Fruit fly (Drosophila melanogaster) whole organism, embryonic: ENCODE results near the gene Pp1-87B.

Source experiments
- Antp ChIP-seq: fragments of 200-800 bp; sonication (Bioruptor generic); optimal IDR thresholded peaks from 3 replicates; lab custom pipeline; 2016; ENCODE audit warnings: missing biosample characterization, missing genetic modification characterization
- Asciz ChIP-seq: fragments of 200-800 bp; sonication (Bioruptor generic); optimal IDR thresholded peaks from 2 replicates; lab custom pipeline; 2017; ENCODE audit warnings: missing biosample characterization, mild to moderate bottlenecking, missing genetic modification characterization, missing genetic modification reagents
- Atf3 ChIP-seq: fragments of 200-800 bp; sonication (Bioruptor generic); optimal IDR thresholded peaks from 3 replicates; lab custom pipeline; 2016; ENCODE audit warnings: missing biosample characterization, missing genetic modification characterization
- Bteb2 ChIP-seq: fragments of 200-800 bp; sonication (Bioruptor generic); optimal IDR thresholded peaks from 2 replicates; lab custom pipeline; 2016; ENCODE audit warnings: missing biosample characterization, missing genetic modification characterization
- C15 ChIP-seq: fragments of 200-800 bp; sonication (Bioruptor generic); IDR thresholded peaks from 3 replicates; pipeline ENCODE4 v1.3.6; 2022; ENCODE audit warnings: missing biosample characterization, missing genetic modification characterization
- CG10543 ChIP-seq: fragments of 200-800 bp; sonication (Bioruptor generic); optimal IDR thresholded peaks from 3 replicates; lab custom pipeline; 2017; ENCODE audit warnings: missing biosample characterization, mild to moderate bottlenecking, missing genetic modification characterization, moderate library complexity
- CG14667 ChIP-seq: fragments of 200-800 bp; sonication (Bioruptor generic); IDR thresholded peaks from 2 replicates; pipeline ENCODE4 v1.3.6; 2022; ENCODE audit warnings: missing biosample characterization, missing genetic modification characterization
- CG1602 ChIP-seq: fragments of 200-800 bp; sonication (Bioruptor generic); optimal IDR thresholded peaks from 3 replicates; lab custom pipeline; 2016; ENCODE audit warnings: missing biosample characterization, missing genetic modification characterization
- CG1603 ChIP-seq: fragments of 200-800 bp; sonication (Bioruptor generic); optimal IDR thresholded peaks from 2 replicates; lab custom pipeline; 2019; ENCODE audit warnings: missing biosample characterization, mild to moderate bottlenecking, missing genetic modification characterization, moderate library complexity
- CG17385 ChIP-seq: fragments of 200-800 bp; sonication (Bioruptor generic); optimal IDR thresholded peaks from 3 replicates; lab custom pipeline; 2018; ENCODE audit warnings: missing biosample characterization, mild to moderate bottlenecking, missing genetic modification characterization
- CG18476 ChIP-seq: fragments of 200-800 bp; sonication (Bioruptor generic); optimal IDR thresholded peaks from 2 replicates; lab custom pipeline; 2016; ENCODE audit warnings: missing biosample characterization, mild to moderate bottlenecking, missing genetic modification characterization
- CG2199 ChIP-seq: fragments of 200-800 bp; sonication (Bioruptor generic); IDR thresholded peaks from 3 replicates; pipeline ENCODE4 v1.3.6; 2022; ENCODE audit warnings: missing biosample characterization, missing genetic modification characterization
- CG2875 ChIP-seq: fragments of 200-800 bp; sonication (Bioruptor generic); optimal IDR thresholded peaks from 2 replicates; lab custom pipeline; 2017; ENCODE audit warnings: missing biosample characterization, mild to moderate bottlenecking, missing genetic modification characterization, missing genetic modification reagents
- CG4328 ChIP-seq: fragments of 200-800 bp; sonication (Bioruptor generic); optimal IDR thresholded peaks from 3 replicates; lab custom pipeline; 2017; ENCODE audit warnings: missing biosample characterization, missing genetic modification reagents, missing genetic modification characterization
- CG5953 ChIP-seq: fragments of 200-800 bp; sonication (Bioruptor generic); IDR thresholded peaks from 2 replicates; pipeline ENCODE4 v1.3.6; 2022; ENCODE audit warnings: missing biosample characterization, missing genetic modification characterization
- CG6654 ChIP-seq: fragments of 200-800 bp; sonication (Bioruptor generic); optimal IDR thresholded peaks from 2 replicates; lab custom pipeline; 2017; ENCODE audit warnings: missing biosample characterization, mild to moderate bottlenecking, missing genetic modification characterization
- CG8281 ChIP-seq: fragments of 200-800 bp; sonication (Bioruptor generic); optimal IDR thresholded peaks from 2 replicates; lab custom pipeline; 2018; ENCODE audit warnings: missing biosample characterization, mild to moderate bottlenecking, missing genetic modification characterization, moderate library complexity
- CG8765 ChIP-seq: fragments of 200-800 bp; sonication (Bioruptor generic); IDR thresholded peaks from 2 replicates; pipeline ENCODE4 v1.3.6; 2022; ENCODE audit warnings: missing biosample characterization, missing genetic modification characterization
- CG9609 ChIP-seq: fragments of 200-800 bp; sonication (Bioruptor generic); optimal IDR thresholded peaks from 3 replicates; lab custom pipeline; 2016; ENCODE audit warnings: missing biosample characterization, missing genetic modification characterization
- CTCF ChIP-seq: fragments of 200-800 bp; sonication (Bioruptor generic); optimal IDR thresholded peaks from 2 replicates; lab custom pipeline; 2017; ENCODE audit warnings: missing biosample characterization, mild to moderate bottlenecking, missing genetic modification characterization, moderate library complexity
- CkIIα-i1 ChIP-seq: fragments of 200-800 bp; sonication (Bioruptor generic); IDR thresholded peaks from 2 replicates; pipeline ENCODE4 v1.3.6; 2022; ENCODE audit warnings: missing biosample characterization, missing genetic modification characterization
- Dad ChIP-seq: fragments of 200-800 bp; sonication (Bioruptor generic); optimal IDR thresholded peaks from 3 replicates; lab custom pipeline; 2016; ENCODE audit warnings: missing biosample characterization, missing genetic modification characterization
- HLH4C ChIP-seq: fragments of 200-800 bp; sonication (Bioruptor generic); IDR thresholded peaks from 3 replicates; pipeline ENCODE4 v1.3.6; 2022; ENCODE audit warnings: missing biosample characterization, missing genetic modification characterization; ENCODE audit not compliant: partially characterized antibody
- HLH54F ChIP-seq: fragments of 200-800 bp; sonication (Bioruptor generic); optimal IDR thresholded peaks from 3 replicates; lab custom pipeline; 2016; ENCODE audit warnings: missing biosample characterization, missing genetic modification characterization
- Hmx ChIP-seq: fragments of 200-800 bp; sonication (Bioruptor generic); optimal IDR thresholded peaks from 2 replicates; lab custom pipeline; 2016; ENCODE audit warnings: missing biosample characterization, missing genetic modification characterization
- Hr78 ChIP-seq, 2 experiments: fragments of 200-800 bp in 1 of 2; fragments of >200 bp in 1 of 2; sonication (Bioruptor generic) in 1 of 2; optimal IDR thresholded peaks; 2 replicates each; lab custom pipeline; 2017 to 2019; ENCODE audit warnings: missing biosample characterization in 2 of 2, missing genetic modification characterization in 2 of 2, mild to moderate bottlenecking in 1 of 2, moderate library complexity in 1 of 2
- Lhr ChIP-seq: fragments of 200-800 bp; sonication (Bioruptor generic); optimal IDR thresholded peaks from 3 replicates; lab custom pipeline; 2017; ENCODE audit warnings: mild to moderate bottlenecking, missing biosample characterization, missing genetic modification reagents, missing genetic modification characterization
- Mad ChIP-seq: fragments of 200-800 bp; sonication (Bioruptor generic); optimal IDR thresholded peaks from 2 replicates; lab custom pipeline; 2016; ENCODE audit warnings: missing biosample characterization, missing genetic modification characterization
- Neu2 ChIP-seq: fragments of 200-800 bp; sonication (Bioruptor generic); optimal IDR thresholded peaks from 3 replicates; lab custom pipeline; 2016; ENCODE audit warnings: missing biosample characterization, missing genetic modification characterization, borderline replicate concordance
- Oli ChIP-seq: fragments of 200-800 bp; sonication (Bioruptor generic); optimal IDR thresholded peaks from 2 replicates; lab custom pipeline; 2018; ENCODE audit warnings: missing biosample characterization, mild to moderate bottlenecking, missing genetic modification characterization, moderate library complexity
- PHDP ChIP-seq: fragments of 200-800 bp; sonication (Bioruptor generic); optimal IDR thresholded peaks from 3 replicates; lab custom pipeline; 2018; ENCODE audit warnings: missing biosample characterization, mild to moderate bottlenecking, missing genetic modification characterization, moderate library complexity
- Usf ChIP-seq: fragments of 200-800 bp; sonication (Bioruptor generic); optimal IDR thresholded peaks from 2 replicates; lab custom pipeline; 2017; ENCODE audit warnings: missing genotype, missing biosample characterization, missing genetic modification characterization
- al ChIP-seq: fragments of 200-800 bp; sonication (Bioruptor generic); IDR thresholded peaks from 2 replicates; pipeline ENCODE4 v1.3.6; 2022; ENCODE audit warnings: missing biosample characterization, missing genetic modification characterization
- ato ChIP-seq: fragments of 200-800 bp; sonication (Bioruptor generic); IDR thresholded peaks from 2 replicates; pipeline ENCODE4 v1.3.6; 2022; ENCODE audit warnings: missing biosample characterization, missing genetic modification characterization; ENCODE audit not compliant: partially characterized antibody
- bcd ChIP-seq: fragments of 200-800 bp; sonication (Bioruptor generic); optimal IDR thresholded peaks from 2 replicates; lab custom pipeline; 2017; ENCODE audit warnings: missing biosample characterization, mild to moderate bottlenecking, missing genetic modification characterization
- bowl ChIP-seq: fragments of 200-800 bp; sonication (Bioruptor generic); IDR thresholded peaks from 2 replicates; pipeline ENCODE4 v1.3.6; 2022; ENCODE audit warnings: missing biosample characterization, missing genetic modification characterization
- ci ChIP-seq: fragments of 200-800 bp; sonication (Bioruptor generic); IDR thresholded peaks from 3 replicates; pipeline ENCODE4 v1.3.6; 2022; ENCODE audit warnings: missing biosample characterization, missing genetic modification characterization
- crc ChIP-seq: fragments of 200-800 bp; sonication (Bioruptor generic); optimal IDR thresholded peaks from 2 replicates; lab custom pipeline; 2016; ENCODE audit warnings: missing biosample characterization, missing genetic modification characterization
- cwo ChIP-seq: fragments of 200-800 bp; sonication (Bioruptor generic); optimal IDR thresholded peaks from 3 replicates; lab custom pipeline; 2017; ENCODE audit warnings: missing biosample characterization, missing genetic modification characterization, mild to moderate bottlenecking, moderate library complexity, missing genetic modification reagents
- emc ChIP-seq: fragments of 200-800 bp; sonication (Bioruptor generic); optimal IDR thresholded peaks from 2 replicates; lab custom pipeline; 2016; ENCODE audit warnings: missing biosample characterization, missing genetic modification characterization
- gro ChIP-seq: fragments of 200-800 bp; sonication (Bioruptor generic); optimal IDR thresholded peaks from 2 replicates; lab custom pipeline; 2016; ENCODE audit warnings: missing biosample characterization, missing genetic modification characterization
- hbn ChIP-seq: fragments of 200-800 bp; sonication (Bioruptor generic); IDR thresholded peaks from 2 replicates; pipeline ENCODE4 v1.3.6; 2022; ENCODE audit warnings: missing biosample characterization, missing genetic modification characterization; ENCODE audit not compliant: partially characterized antibody
- klu ChIP-seq: fragments of 200-800 bp; sonication (Bioruptor generic); IDR thresholded peaks from 2 replicates; pipeline ENCODE4 v1.3.6; 2022; ENCODE audit warnings: missing biosample characterization, missing genetic modification characterization
- pfk ChIP-seq: fragments of 200-800 bp; sonication (Bioruptor generic); optimal IDR thresholded peaks from 2 replicates; lab custom pipeline; 2018; ENCODE audit warnings: missing biosample characterization, mild to moderate bottlenecking, missing genetic modification characterization, moderate library complexity
- pum ChIP-seq: fragments of 200-800 bp; sonication (Bioruptor generic); optimal IDR thresholded peaks from 2 replicates; lab custom pipeline; 2016; ENCODE audit warnings: missing biosample characterization, missing genetic modification characterization
- pzg ChIP-seq: fragments of 200-800 bp; sonication (Bioruptor generic); optimal IDR thresholded peaks from 3 replicates; lab custom pipeline; 2018; ENCODE audit warnings: missing biosample characterization, mild to moderate bottlenecking, missing genetic modification characterization, moderate library complexity
- scrt ChIP-seq: fragments of 200-800 bp; sonication (Bioruptor generic); optimal IDR thresholded peaks from 2 replicates; lab custom pipeline; 2018; ENCODE audit warnings: missing biosample characterization, mild to moderate bottlenecking, missing genetic modification characterization, moderate library complexity
- tna ChIP-seq: fragments of 200-800 bp; sonication (Bioruptor generic); IDR thresholded peaks from 2 replicates; pipeline ENCODE4 v1.3.6; 2022; ENCODE audit warnings: missing biosample characterization, missing genetic modification characterization; ENCODE audit not compliant: partially characterized antibody
- twi ChIP-seq: fragments of 200-800 bp; optimal IDR thresholded peaks from 2 replicates; lab custom pipeline; 2019; ENCODE audit warnings: missing biosample characterization, mild to moderate bottlenecking, missing genetic modification characterization, moderate library complexity
- usp ChIP-seq: fragments of >200 bp; optimal IDR thresholded peaks from 2 replicates; lab custom pipeline; 2017; ENCODE audit warnings: missing biosample characterization, missing genetic modification characterization

Gene Pp1-87B

DNA sequence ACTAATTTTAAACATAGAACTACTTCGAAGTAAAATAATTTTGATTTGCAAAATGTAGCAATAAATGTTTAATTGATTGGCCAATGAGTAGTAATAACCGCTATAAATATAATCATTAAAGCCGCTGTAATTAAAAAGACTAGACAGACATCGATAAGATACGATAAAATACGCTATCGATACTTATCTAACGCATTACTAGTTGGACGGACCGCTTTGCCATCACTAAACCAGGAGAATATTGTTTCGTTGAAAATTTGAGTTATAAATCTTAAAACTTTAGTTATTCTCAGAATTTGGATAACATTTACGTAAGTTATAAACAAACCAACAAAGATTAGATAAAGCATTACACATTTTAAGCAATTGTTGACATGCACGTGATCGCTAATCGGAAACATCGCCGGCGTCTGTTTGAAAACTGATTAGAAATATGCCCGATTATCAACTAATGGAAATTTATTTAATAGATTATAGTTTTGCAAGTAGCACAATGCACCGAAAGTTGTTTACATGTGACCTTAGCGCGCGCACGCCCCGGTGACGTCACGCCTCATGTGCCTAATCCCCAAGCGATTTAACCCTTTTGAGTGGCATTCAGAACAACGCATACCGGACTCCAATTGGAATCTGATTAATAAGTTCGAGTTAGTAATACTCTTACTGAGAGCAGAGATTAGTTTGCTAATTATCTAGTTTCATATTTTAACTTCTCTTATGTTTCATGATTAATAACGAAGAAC, 13.9 kb upstream of the Pp1-87B start, which contains the start of gene Desat1 (continued):
- TF ChIP-seq CG6654 (no peak), CG4328 (GFP tag; lab: Kevin White, UChicago) (no peak), CG1602 (GFP tag; lab: Kevin White, UChicago) (no peak), CG10543 (GFP tag; lab: Kevin White, UChicago) (peak; percentile 31), CG2199 (GFP tag; lab: Robert Waterston, UW) (no peak), tna (GFP tag; lab: Robert Waterston, UW) (peak; percentile 81), scrt (no peak), Usf (GFP tag; lab: Kevin White, UChicago) (no peak), HLH4C (GFP tag; lab: Robert Waterston, UW) (peak; percentile 89), cwo (GFP tag; lab: Kevin White, UChicago) (peak; percentile 80), CkIIα-i1 (GFP tag; lab: Robert Waterston, UW) (no peak), CG8765 (no peak), Mad (GFP tag; lab: Kevin White, UChicago) (no peak), ci (GFP tag; lab: Robert Waterston, UW) (no peak), Antp (GFP tag; lab: Kevin White, UChicago) (no peak), CTCF (GFP tag; lab: Kevin White, UChicago) (peak; percentile 14), CG5953 (GFP tag; lab: Robert Waterston, UW) (no peak), twi (tag; lab: Kevin White, UChicago) (no peak), Hr78 (GFP tag; optimal IDR thresholded peaks at IDR 0.05; lab: Kevin White, UChicago) (peak in 1 of 2 experiments; percentile 41), Asciz (GFP tag; lab: Kevin White, UChicago) (no peak), bowl (GFP tag; lab: Robert Waterston, UW) (no peak), Dad (GFP tag; lab: Kevin White, UChicago) (no peak), crc (no peak), HLH54F (no peak), ato (peak; percentile 86), CG9609 (no peak), C15 (GFP tag; lab: Robert Waterston, UW) (no peak), CG8281 (tag; lab: Kevin White, UChicago) (no peak), Hmx (no peak), emc (no peak), CG18476 (no peak), Oli (tag; lab: Kevin White, UChicago) (no peak), Lhr (no peak), bcd (no peak), CG14667 (GFP tag; lab: Robert Waterston, UW) (no peak), Bteb2 (GFP tag; lab: Kevin White, UChicago) (no peak), pfk (no peak), PHDP (tag; lab: Kevin White, UChicago) (no peak), al (GFP tag; lab: Robert Waterston, UW) (no peak), usp (GFP tag; lab: Kevin White, UChicago) (no peak), CG2875 (no peak), klu (no peak), CG1603 (tag; lab: Kevin White, UChicago) (peak; percentile 27), hbn (peak; percentile 89), Neu2 (GFP tag; lab: Kevin White, UChicago) (no peak), pzg (peak; percentile 63), gro (peak; percentile 6), pum (GFP tag; lab: Kevin White, UChicago) (no peak), Atf3 (GFP tag; lab: Kevin White, UChicago) (no peak), CG17385 (GFP tag; lab: Kevin White, UChicago) (no peak)
